Worm (Caenorhabditis elegans) whole organism, L2 larva: ENCODE measurements around the gene ZK938.11.

ENCODE experiments used
- fos-1 ChIP-seq: fragments of 150-350 bp; optimal IDR thresholded peaks from 2 replicates; lab custom pipeline; 2014; ENCODE audit warnings: missing biosample characterization, missing genetic modification characterization
- lin-13 ChIP-seq: fragments of 150-350 bp; optimal IDR thresholded peaks from 2 replicates; lab custom pipeline; 2014; ENCODE audit warnings: missing biosample characterization, missing genetic modification reagents, missing genetic modification characterization
- mdl-1 ChIP-seq, 2 experiments: fragments of 150-350 bp in 1 of 2; sonication (generic microtip) in 1 of 2; optimal IDR thresholded peaks; 2 replicates each; lab custom pipeline; 2017; ENCODE audit warnings: missing biosample characterization in 2 of 2, missing genetic modification characterization in 2 of 2
- nhr-237 ChIP-seq: fragments of 150-350 bp; optimal IDR thresholded peaks from 2 replicates; lab custom pipeline; 2014; ENCODE audit warnings: missing biosample characterization, missing genetic modification characterization
- unc-55 ChIP-seq: fragments of 150-350 bp; sonication (generic microtip); optimal IDR thresholded peaks from 3 replicates; lab custom pipeline; 2014; ENCODE audit warnings: missing biosample characterization, missing genetic modification reagents, missing genetic modification characterization
- ztf-4 ChIP-seq: fragments of 150-350 bp; optimal IDR thresholded peaks from 2 replicates; lab custom pipeline; 2014; ENCODE audit warnings: missing biosample characterization, missing genetic modification characterization

ce11 chrII:9831033-9831432 lies 9.2 kb downstream of the ZK938.11 start, which contains the start of gene ZK938.12:
- no peak for TF ChIP-seq fos-1
- TF ChIP-seq nhr-237 (tag; lab: Kevin White, UChicago), result no peak
- TF ChIP-seq lin-13 (GFP tag; lab: Kevin White, UChicago), result no peak
- no peak for TF ChIP-seq mdl-1 (tag; optimal IDR thresholded peaks at IDR 0.05; lab: Kevin White, UChicago)
- no peak for TF ChIP-seq ztf-4 (tag; lab: Kevin White, UChicago)
- no peak for TF ChIP-seq unc-55 (GFP tag; lab: Kevin White, UChicago)
